Fruit fly (Drosophila melanogaster): ENCODE measurements around the gene CG46280.

Gene CG46280

dm6 chr3R:13010905-13011620, 19.4 kb downstream of the CG46280 start, which contains the start of gene CG8031 (continued):
- 0 out of 2 replicates have a peak, but pooled peaks have one; percentile 9 for TF ChIP-seq seq (GFP tag; IDR thresholded peaks at IDR 0.05)
- no peak for TF ChIP-seq br (optimal IDR thresholded peaks at IDR 0.05)
- no peak for TF ChIP-seq CG17912 (GFP tag; optimal IDR thresholded peaks at IDR 0.05)
- 0 out of 2 replicates have a peak, but pooled peaks have one; percentile 16 for TF ChIP-seq CG10321 (GFP tag; IDR thresholded peaks at IDR 0.05)
- TF ChIP-seq cg (GFP tag; optimal IDR thresholded peaks at IDR 0.05) = peak; percentile 97
- no peak for TF ChIP-seq Hmx (GFP tag; optimal IDR thresholded peaks at IDR 0.05)
- no peak for TF ChIP-seq CG6854 (GFP tag; optimal IDR thresholded peaks at IDR 0.05)
- TF ChIP-seq CG10654 (GFP tag; optimal IDR thresholded peaks at IDR 0.05) = no peak
- TF ChIP-seq CG1603 (tag; optimal IDR thresholded peaks at IDR 0.05) = no peak
- peak; percentile 7 for TF ChIP-seq CG17829 (tag; optimal IDR thresholded peaks at IDR 0.05)
- TF ChIP-seq CG12104 (GFP tag; optimal IDR thresholded peaks at IDR 0.05) = peak; percentile 14
- no peak for TF ChIP-seq lbe (GFP tag; optimal IDR thresholded peaks at IDR 0.05)
- TF ChIP-seq YL-1 (GFP tag; optimal IDR thresholded peaks at IDR 0.05) = peak; percentile 46
- TF ChIP-seq ATbp (GFP tag; optimal IDR thresholded peaks at IDR 0.05) = no peak
- TF ChIP-seq CG11504 (tag; optimal IDR thresholded peaks at IDR 0.05) = no peak
- no peak for TF ChIP-seq HmgZ (tag; optimal IDR thresholded peaks at IDR 0.05)
- TF ChIP-seq sd (tag; optimal IDR thresholded peaks at IDR 0.05) = no peak
- TF ChIP-seq CG8478 (optimal IDR thresholded peaks at IDR 0.05) = peak; percentile 21
- TF ChIP-seq CG6689 (GFP tag; IDR thresholded peaks at IDR 0.05) = no peak
- peak; percentile 78 for TF ChIP-seq Lhr (GFP tag; optimal IDR thresholded peaks at IDR 0.05)
- TF ChIP-seq nmo (GFP tag; optimal IDR thresholded peaks at IDR 0.05) = peak; percentile 68
- TF ChIP-seq CG5953 (GFP tag; IDR thresholded peaks at IDR 0.05) = no peak
- no peak for TF ChIP-seq zfh2 (GFP tag; optimal IDR thresholded peaks at IDR 0.05)
- TF ChIP-seq salm (tag; optimal IDR thresholded peaks at IDR 0.05) = no peak
- no peak for TF ChIP-seq Bdp1 (GFP tag; optimal IDR thresholded peaks at IDR 0.05)
- TF ChIP-seq gfzf (GFP tag; optimal IDR thresholded peaks at IDR 0.05) = peak; percentile 82
- TF ChIP-seq CG2116 (GFP tag; optimal IDR thresholded peaks at IDR 0.05) = peak; percentile 70
- TF ChIP-seq pnt (GFP tag; optimal IDR thresholded peaks at IDR 0.05) = no peak
- TF ChIP-seq CG10979 (tag; optimal IDR thresholded peaks at IDR 0.05) = peak; percentile 11

- no peak for TF ChIP-seq h (optimal IDR thresholded peaks at IDR 0.05)
- TF ChIP-seq nom (GFP tag; optimal IDR thresholded peaks at IDR 0.05) = no peak
- TF ChIP-seq corto (GFP tag; optimal IDR thresholded peaks at IDR 0.05) = no peak
- no peak for TF ChIP-seq Bteb2 (GFP tag; optimal IDR thresholded peaks at IDR 0.05)
- TF ChIP-seq Six4 (GFP tag; optimal IDR thresholded peaks at IDR 0.05) = no peak
These were observed 20.9 kb downstream of the CG46280 start, which contains the start of gene CG11656 for dm6 chr3R:13009595-13009994. CG11656 (plus strand) TSS chr3R:13009895.

dm6 chr3R:12998234-12998591, 32.2 kb downstream of the CG46280 start:
- TF ChIP-seq CG8388 (GFP tag; optimal IDR thresholded peaks at IDR 0.05) (peak; percentile 97), CG10147 (GFP tag; optimal IDR thresholded peaks at IDR 0.05) (no peak), z (GFP tag; IDR thresholded peaks at IDR 0.05) (no peak), CG8478 (optimal IDR thresholded peaks at IDR 0.05) (peak; percentile 40), Opbp (GFP tag; IDR thresholded peaks at IDR 0.05; ENCODE audit: partially characterized antibody) (0 out of 3 replicates have a peak, but pooled peaks have one; percentile 1), CG4617 (GFP tag; optimal IDR thresholded peaks at IDR 0.05; ENCODE audit: borderline replicate concordance) (peak; percentile 18), cg (GFP tag; optimal IDR thresholded peaks at IDR 0.05) (peak; percentile 92), Ets65A (GFP tag) (peak; percentile 22), MESR4 (GFP tag; optimal IDR thresholded peaks at IDR 0.05) (peak; percentile 4)

Data from whole organism, embryonic.